Worm (Caenorhabditis elegans) whole organism, L1 larva: ENCODE results near the gene rom-2.

Source experiments
- C04F5.9 ChIP-seq: sonication (generic microtip); optimal IDR thresholded peaks from 2 replicates; lab custom pipeline; 2016; ENCODE audit warnings: missing genetic modification characterization, missing compliant biosample characterization
- C16A3.4 ChIP-seq: fragments of 150-350 bp; optimal IDR thresholded peaks from 2 replicates; lab custom pipeline; 2014; ENCODE audit warnings: missing biosample characterization, missing genetic modification characterization
- F16B12.6 ChIP-seq: fragments of 150-350 bp; optimal IDR thresholded peaks from 2 replicates; lab custom pipeline; 2014; ENCODE audit warnings: missing biosample characterization, missing genetic modification characterization
- aly-2 ChIP-seq: fragments of 150-350 bp; optimal IDR thresholded peaks from 2 replicates; lab custom pipeline; 2014; ENCODE audit warnings: missing biosample characterization, missing genetic modification characterization
- ama-1 ChIP-seq: fragments of 150-350 bp; optimal IDR thresholded peaks from 2 replicates; lab custom pipeline; 2014
- blmp-1 ChIP-seq: fragments of 150-350 bp; optimal IDR thresholded peaks from 2 replicates; lab custom pipeline; 2014; ENCODE audit warnings: missing biosample characterization, missing genetic modification characterization
- ceh-63 ChIP-seq: fragments of 200-800 bp; sonication (Bioruptor generic); optimal IDR thresholded peaks from 2 replicates; lab custom pipeline; 2018; ENCODE audit warnings: mild to moderate bottlenecking, missing genetic modification characterization, missing compliant biosample characterization
- ceh-88 ChIP-seq: fragments of 200-800 bp; sonication (Bioruptor generic); IDR thresholded peaks from 2 replicates; pipeline ENCODE4 v1.3.6; 2022; ENCODE audit warnings: missing genetic modification characterization, missing compliant biosample characterization
- ceh-90 ChIP-seq: sonication (generic microtip); optimal IDR thresholded peaks from 2 replicates; lab custom pipeline; 2016; ENCODE audit warnings: missing genetic modification characterization, missing compliant biosample characterization
- dpl-1 ChIP-seq, 3 experiments: fragments of 150-350 bp in 2 of 3; sonication (generic microtip) in 1 of 3; optimal IDR thresholded peaks; 2 replicates each; lab custom pipeline; 2014 to 2017; ENCODE audit warnings: missing biosample characterization in 3 of 3, missing genetic modification characterization in 3 of 3, missing genetic modification reagents in 3 of 3
- dsc-1 ChIP-seq: sonication (generic microtip); optimal IDR thresholded peaks from 2 replicates; lab custom pipeline; 2016; ENCODE audit warnings: mild to moderate bottlenecking, missing genetic modification characterization, missing compliant biosample characterization
- efl-1 ChIP-seq, 4 experiments: fragments of 150-350 bp; optimal IDR thresholded peaks in 3 of 4; peaks in 1 of 4; 1 replicate in 1 of 4; 2 replicates in 3 of 4; lab custom pipeline; 2014; ENCODE audit warnings: missing biosample characterization in 2 of 4, missing genetic modification characterization in 2 of 4, missing genetic modification reagents in 2 of 4
- efl-3 ChIP-seq: fragments of 200-800 bp; sonication (Bioruptor generic); optimal IDR thresholded peaks from 2 replicates; lab custom pipeline; 2018; ENCODE audit warnings: mild to moderate bottlenecking, missing genetic modification characterization, missing compliant biosample characterization
- egl-13 ChIP-seq: sonication (generic microtip); optimal IDR thresholded peaks from 2 replicates; lab custom pipeline; 2016; ENCODE audit warnings: missing genotype, missing genetic modification reagents, missing genetic modification characterization, missing compliant biosample characterization
- elt-2 ChIP-seq: sonication (generic microtip); optimal IDR thresholded peaks from 2 replicates; lab custom pipeline; 2016; ENCODE audit warnings: missing genetic modification characterization, mild to moderate bottlenecking, inconsistent platforms, missing compliant biosample characterization, missing genetic modification reagents
- fkh-10 ChIP-seq: sonication (generic microtip); optimal IDR thresholded peaks from 2 replicates; lab custom pipeline; 2017; ENCODE audit warnings: missing biosample characterization, missing genetic modification reagents, missing genetic modification characterization
- fkh-8 ChIP-seq: sonication (generic microtip); optimal IDR thresholded peaks from 2 replicates; lab custom pipeline; 2016; ENCODE audit warnings: mild to moderate bottlenecking, missing genetic modification characterization, missing compliant biosample characterization
- fos-1 ChIP-seq: fragments of 150-350 bp; optimal IDR thresholded peaks from 2 replicates; lab custom pipeline; 2014; ENCODE audit warnings: missing biosample characterization, missing genetic modification characterization
- hpl-2 ChIP-seq: fragments of 150-350 bp; optimal IDR thresholded peaks from 2 replicates; lab custom pipeline; 2014; ENCODE audit warnings: missing biosample characterization, missing genetic modification reagents, missing genetic modification characterization
- irx-1 ChIP-seq: sonication (generic microtip); optimal IDR thresholded peaks from 2 replicates; lab custom pipeline; 2016; ENCODE audit warnings: missing genetic modification characterization, missing compliant biosample characterization
- isw-1 ChIP-seq: fragments of 200-800 bp; sonication (Bioruptor generic); IDR thresholded peaks from 2 replicates; pipeline ENCODE4 v1.3.6; 2022; ENCODE audit warnings: missing genetic modification characterization, missing compliant biosample characterization
- jun-1 ChIP-seq: fragments of 150-350 bp; optimal IDR thresholded peaks from 2 replicates; lab custom pipeline; 2014; ENCODE audit warnings: missing biosample characterization, missing genetic modification reagents, missing genetic modification characterization
- lin-13 ChIP-seq: fragments of 150-350 bp; optimal IDR thresholded peaks from 2 replicates; lab custom pipeline; 2014; ENCODE audit warnings: missing biosample characterization, missing genetic modification reagents, missing genetic modification characterization
- lin-35 ChIP-seq, 2 experiments: fragments of 150-350 bp; optimal IDR thresholded peaks; 2 replicates each; lab custom pipeline; 2014; ENCODE audit warnings: missing biosample characterization in 2 of 2, missing genetic modification characterization in 2 of 2, missing genetic modification reagents in 2 of 2
- lin-39 ChIP-seq: fragments of 150-350 bp; optimal IDR thresholded peaks from 2 replicates; lab custom pipeline; 2014; ENCODE audit warnings: missing biosample characterization, missing genetic modification reagents, missing genetic modification characterization
- lir-3 ChIP-seq: sonication (generic microtip); optimal IDR thresholded peaks from 2 replicates; lab custom pipeline; 2016; ENCODE audit warnings: mild to moderate bottlenecking, missing genetic modification characterization, moderate library complexity, missing compliant biosample characterization; ENCODE audit not compliant: poor library complexity
- mef-2 ChIP-seq: fragments of 150-350 bp; optimal IDR thresholded peaks from 2 replicates; lab custom pipeline; 2014; ENCODE audit warnings: missing biosample characterization, missing genetic modification characterization
- mep-1 ChIP-seq: fragments of 150-350 bp; optimal IDR thresholded peaks from 2 replicates; lab custom pipeline; 2014; ENCODE audit warnings: missing biosample characterization, missing genetic modification characterization
- nhr-11 ChIP-seq: fragments of 150-350 bp; optimal IDR thresholded peaks from 2 replicates; lab custom pipeline; 2014; ENCODE audit warnings: missing biosample characterization, missing genetic modification characterization
- nhr-19 ChIP-seq: fragments of 200-800 bp; sonication (Bioruptor generic); conservative IDR thresholded peaks from 2 replicates; pipeline ENCODE4 v1.3.6; 2022; ENCODE audit warnings: missing genetic modification characterization, missing compliant biosample characterization
- nhr-47 ChIP-seq: sonication (generic microtip); optimal IDR thresholded peaks from 2 replicates; lab custom pipeline; 2016; ENCODE audit warnings: mild to moderate bottlenecking, missing genetic modification characterization, moderate library complexity, missing compliant biosample characterization
- nhr-71 ChIP-seq: sonication (generic microtip); optimal IDR thresholded peaks from 2 replicates; lab custom pipeline; 2016; ENCODE audit warnings: mild to moderate bottlenecking, missing genetic modification characterization, moderate library complexity, missing compliant biosample characterization
- nhr-77 ChIP-seq: fragments of 150-350 bp; optimal IDR thresholded peaks from 2 replicates; lab custom pipeline; 2014; ENCODE audit warnings: missing biosample characterization, missing genetic modification characterization
- nhr-84 ChIP-seq: sonication (generic microtip); optimal IDR thresholded peaks from 2 replicates; lab custom pipeline; 2017; ENCODE audit warnings: missing biosample characterization, missing genetic modification characterization
- nhr-85 ChIP-seq: sonication (generic microtip); peaks from one replicate; lab custom pipeline; 2016; ENCODE audit warnings: missing genetic modification characterization, inconsistent platforms, missing compliant biosample characterization
- pag-3 ChIP-seq: sonication (generic microtip); optimal IDR thresholded peaks from 2 replicates; lab custom pipeline; 2017; ENCODE audit warnings: missing genetic modification characterization, mild to moderate bottlenecking, missing compliant biosample characterization, antibody characterized with exemption, borderline replicate concordance; ENCODE audit not compliant: insufficient read depth
- pax-3 ChIP-seq: fragments of 200-800 bp; sonication (Bioruptor generic); optimal IDR thresholded peaks from 2 replicates; lab custom pipeline; 2018; ENCODE audit warnings: mild to moderate bottlenecking, missing genetic modification characterization, moderate library complexity, missing compliant biosample characterization
- skn-1 ChIP-seq: fragments of 150-350 bp; optimal IDR thresholded peaks from 2 replicates; lab custom pipeline; 2014; ENCODE audit warnings: missing biosample characterization, missing genetic modification characterization
- snpc-4 ChIP-seq: fragments of 150-350 bp; optimal IDR thresholded peaks from 2 replicates; lab custom pipeline; 2014; ENCODE audit warnings: missing biosample characterization, missing genetic modification characterization
- snu-23 ChIP-seq: sonication (generic microtip); optimal IDR thresholded peaks from 2 replicates; lab custom pipeline; 2016; ENCODE audit warnings: missing genetic modification characterization, missing compliant biosample characterization
- sptf-1 ChIP-seq: fragments of 150-350 bp; optimal IDR thresholded peaks from 2 replicates; lab custom pipeline; 2014; ENCODE audit warnings: missing biosample characterization, missing genetic modification characterization
- swsn-7 ChIP-seq: sonication (generic microtip); optimal IDR thresholded peaks from 2 replicates; lab custom pipeline; 2016; ENCODE audit warnings: missing genetic modification characterization, missing compliant biosample characterization
- tlp-1 ChIP-seq: fragments of 150-350 bp; optimal IDR thresholded peaks from 2 replicates; lab custom pipeline; 2014; ENCODE audit warnings: missing biosample characterization, missing genetic modification characterization
- unc-130 ChIP-seq: fragments of 150-350 bp; optimal IDR thresholded peaks from 2 replicates; lab custom pipeline; 2017; ENCODE audit warnings: missing biosample characterization, missing genetic modification characterization, inconsistent platforms
- unc-86 ChIP-seq: sonication (generic microtip); optimal IDR thresholded peaks from 2 replicates; lab custom pipeline; 2016; ENCODE audit warnings: missing genetic modification characterization, missing compliant biosample characterization
- unc-98 ChIP-seq: fragments of 200-800 bp; sonication (Bioruptor generic); IDR thresholded peaks from 2 replicates; pipeline ENCODE4 v1.3.6; 2022; ENCODE audit warnings: missing genetic modification characterization, missing compliant biosample characterization
- vab-15 ChIP-seq: sonication (generic microtip); optimal IDR thresholded peaks from 2 replicates; lab custom pipeline; 2017; ENCODE audit warnings: missing genotype, mild to moderate bottlenecking, missing genetic modification characterization, missing compliant biosample characterization
- ztf-11 ChIP-seq, 2 experiments: sonication (generic microtip); optimal IDR thresholded peaks; 2 replicates each; lab custom pipeline; 2016 to 2017; ENCODE audit warnings: missing genetic modification characterization in 2 of 2, missing biosample characterization in 1 of 2, missing compliant biosample characterization in 1 of 2
- ztf-4 ChIP-seq: fragments of 150-350 bp; optimal IDR thresholded peaks from 2 replicates; lab custom pipeline; 2014; ENCODE audit warnings: missing biosample characterization, missing genetic modification characterization

The rom-2 gene

ce11 chrIII:9631117-9631655 is 35.7 kb upstream of the rom-2 start, which contains the start of gene ubc-7 (continued):
- TF ChIP-seq dsc-1 (peak; percentile 67), pax-3 (tag; lab: Kevin White, UChicago) (no peak), vab-15 (tag; lab: Kevin White, UChicago) (no peak), C16A3.4 (tag; lab: Kevin White, UChicago) (peak; percentile 85), efl-1 (optimal IDR thresholded peaks at IDR 0.05; lab: Kevin White, UChicago) (peak; percentile 91 to 99), efl-1 (GFP tag; optimal IDR thresholded peaks at IDR 0.05 in 1 of 2; lab: Kevin White, UChicago) (peak; percentile 100), fkh-10 (GFP tag; lab: Kevin White, UChicago) (peak; percentile 25), lir-3 (tag; lab: Kevin White, UChicago) (peak; percentile 69), unc-86 (tag; lab: Kevin White, UChicago) (peak; percentile 74), egl-13 (peak; percentile 53), dpl-1 (GFP tag; optimal IDR thresholded peaks at IDR 0.05; lab: Kevin White, UChicago) (peak; percentile 98 to 99 (median 99)), lin-35 (GFP tag; optimal IDR thresholded peaks at IDR 0.05; lab: Kevin White, UChicago) (peak; percentile 99), nhr-19 (GFP tag; lab: Robert Waterston, UW) (peak; percentile 85), ceh-90 (tag; lab: Kevin White, UChicago) (peak; percentile 17), blmp-1 (tag; lab: Kevin White, UChicago) (peak; percentile 99), nhr-71 (peak; percentile 88), irx-1 (tag; lab: Kevin White, UChicago) (peak; percentile 67), snpc-4 (tag; lab: Kevin White, UChicago) (peak; percentile 55), fos-1 (tag; lab: Kevin White, UChicago) (peak; percentile 63), unc-98 (GFP tag; lab: Robert Waterston, UW) (no peak), F16B12.6 (tag; lab: Kevin White, UChicago) (peak; percentile 65), C04F5.9 (tag; lab: Kevin White, UChicago) (peak; percentile 64), nhr-85 (tag; lab: Kevin White, UChicago) (peak; percentile 86), unc-130 (tag; lab: Kevin White, UChicago) (peak; percentile 88), isw-1 (GFP tag; lab: Robert Waterston, UW) (peak; percentile 82), ceh-88 (peak; percentile 57), sptf-1 (no peak), mep-1 (tag; lab: Kevin White, UChicago) (peak; percentile 88)

DNA sequence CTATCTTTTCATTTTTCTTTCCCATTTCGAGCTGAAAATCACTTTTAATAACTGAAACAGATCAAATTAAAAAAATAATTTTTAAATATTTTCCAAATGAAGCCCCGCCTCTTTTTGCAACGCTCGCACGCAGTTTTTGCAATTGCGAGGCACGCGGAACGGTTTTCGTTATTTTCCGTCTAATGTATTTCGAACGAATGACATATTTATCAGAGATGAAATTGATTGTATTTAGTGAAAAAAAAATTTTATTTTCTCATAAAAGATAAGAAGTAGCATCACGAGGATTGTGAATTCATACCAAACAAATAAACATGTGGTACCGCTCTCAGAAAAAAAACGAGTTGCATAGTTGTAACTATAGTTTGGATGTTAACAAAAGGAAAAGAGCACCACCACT is 34.4 kb upstream of the rom-2 start, which contains the start of gene rpac-19:
Gene rpac-19, minus strand, starts transcription at position 31 of the 400 bp plus-strand sequence.
- TF ChIP-seq jun-1 (tag; lab: Kevin White, UChicago), result no peak
- peak; percentile 39 for TF ChIP-seq snpc-4 (tag; lab: Kevin White, UChicago)
- TF ChIP-seq ama-1 (lab: Kevin White, UChicago), result peak; percentile 87
- TF ChIP-seq ztf-4 (tag; lab: Kevin White, UChicago), result peak; percentile 46
- no peak for TF ChIP-seq ceh-63 (GFP tag; lab: Kevin White, UChicago)
- TF ChIP-seq ceh-90 (tag; lab: Kevin White, UChicago), result peak; percentile 26
- peak; percentile 42 for TF ChIP-seq nhr-19 (GFP tag; lab: Robert Waterston, UW)
- peak; percentile 56 for TF ChIP-seq lin-13 (GFP tag; lab: Kevin White, UChicago)
- peak in 1 of 2 experiments; percentile 45 for TF ChIP-seq ztf-11 (tag; optimal IDR thresholded peaks at IDR 0.05; lab: Kevin White, UChicago)
- no peak for TF ChIP-seq hpl-2
- peak; percentile 28 for TF ChIP-seq F16B12.6 (tag; lab: Kevin White, UChicago)
- TF ChIP-seq nhr-11 (tag; lab: Kevin White, UChicago), result no peak
- TF ChIP-seq snu-23 (GFP tag; lab: Kevin White, UChicago), result peak; percentile 71
- TF ChIP-seq lir-3 (tag; lab: Kevin White, UChicago), result peak; percentile 37
- no peak for TF ChIP-seq tlp-1
- no peak for TF ChIP-seq pag-3
- peak; percentile 4 for TF ChIP-seq lin-39 (tag; lab: Kevin White, UChicago)
- peak; percentile 30 for TF ChIP-seq pax-3 (tag; lab: Kevin White, UChicago)
- TF ChIP-seq elt-2 (tag; lab: Kevin White, UChicago), result peak; percentile 22
- TF ChIP-seq egl-13, result peak; percentile 27
- TF ChIP-seq skn-1, result peak; percentile 70
- TF ChIP-seq mef-2, result no peak
- peak; percentile 2 for TF ChIP-seq fkh-8 (tag; lab: Kevin White, UChicago)
- peak; percentile 70 for TF ChIP-seq unc-130 (tag; lab: Kevin White, UChicago)
- TF ChIP-seq sptf-1, result no peak
- no peak for TF ChIP-seq nhr-84
- peak; percentile 24 for TF ChIP-seq aly-2 (tag; lab: Kevin White, UChicago)
- TF ChIP-seq nhr-47 (tag; lab: Kevin White, UChicago), result peak; percentile 77
- TF ChIP-seq lin-35 (GFP tag; optimal IDR thresholded peaks at IDR 0.05; lab: Kevin White, UChicago), result peak; percentile 50 to 69
- peak; percentile 67 for TF ChIP-seq swsn-7 (tag; lab: Kevin White, UChicago)
- no peak for TF ChIP-seq nhr-77 (tag; lab: Kevin White, UChicago)
- TF ChIP-seq efl-3, result no peak
- no peak for TF ChIP-seq isw-1 (GFP tag; lab: Robert Waterston, UW)
